Worm (Caenorhabditis elegans) whole organism, late embryonic: ENCODE data around the gene T04C12.11.

Experiments
- F13H6.1 ChIP-seq: sonication (generic microtip); optimal IDR thresholded peaks from 2 replicates; lab custom pipeline; 2016; ENCODE audit warnings: missing genetic modification characterization, missing compliant biosample characterization
- K02D7.2 ChIP-seq: sonication (generic microtip); optimal IDR thresholded peaks from 2 replicates; lab custom pipeline; 2017; ENCODE audit warnings: mild to moderate bottlenecking, missing genetic modification characterization, missing compliant biosample characterization
- ahr-1 ChIP-seq: sonication (generic microtip); optimal IDR thresholded peaks from 2 replicates; lab custom pipeline; 2016; ENCODE audit warnings: missing genetic modification characterization, missing compliant biosample characterization
- ceh-18 ChIP-seq: sonication (generic microtip); optimal IDR thresholded peaks from 2 replicates; lab custom pipeline; 2016; ENCODE audit warnings: missing genetic modification characterization, missing compliant biosample characterization
- ceh-2 ChIP-seq: sonication (generic microtip); optimal IDR thresholded peaks from 2 replicates; lab custom pipeline; 2016; ENCODE audit warnings: missing genotype, missing genetic modification characterization, missing compliant biosample characterization
- ceh-22 ChIP-seq: sonication (generic microtip); optimal IDR thresholded peaks from 2 replicates; lab custom pipeline; 2017; ENCODE audit warnings: missing biosample characterization, missing genetic modification characterization
- ceh-31 ChIP-seq: sonication (generic microtip); optimal IDR thresholded peaks from 2 replicates; lab custom pipeline; 2016; ENCODE audit warnings: missing genetic modification characterization, missing compliant biosample characterization
- ceh-45 ChIP-seq: fragments of 200-800 bp; sonication (Bioruptor generic); IDR thresholded peaks from 2 replicates; pipeline ENCODE4 v1.3.6; 2022; ENCODE audit warnings: missing genetic modification reagents, missing genetic modification characterization, missing compliant biosample characterization
- ceh-48 ChIP-seq: sonication (generic microtip); optimal IDR thresholded peaks from 2 replicates; lab custom pipeline; 2016; ENCODE audit warnings: missing genetic modification characterization, inconsistent platforms, missing compliant biosample characterization
- che-1 ChIP-seq: sonication (generic microtip); optimal IDR thresholded peaks from 2 replicates; lab custom pipeline; 2016; ENCODE audit warnings: mild to moderate bottlenecking, missing genetic modification characterization, missing compliant biosample characterization
- dmd-4 ChIP-seq: sonication (generic microtip); optimal IDR thresholded peaks from 2 replicates; lab custom pipeline; 2016; ENCODE audit warnings: borderline replicate concordance, missing genetic modification characterization, missing compliant biosample characterization
- elt-2 ChIP-seq: sonication (generic microtip); optimal IDR thresholded peaks from 2 replicates; lab custom pipeline; 2016; ENCODE audit warnings: missing genetic modification reagents, missing genetic modification characterization, missing compliant biosample characterization
- ets-4 ChIP-seq: sonication (generic microtip); optimal IDR thresholded peaks from 2 replicates; lab custom pipeline; 2016; ENCODE audit warnings: missing genetic modification characterization, missing compliant biosample characterization
- eyg-1 ChIP-seq: sonication (generic microtip); optimal IDR thresholded peaks from 2 replicates; lab custom pipeline; 2016; ENCODE audit warnings: missing genotype, missing genetic modification characterization, missing compliant biosample characterization
- fkh-10 ChIP-seq: fragments of 150-350 bp; optimal IDR thresholded peaks from 2 replicates; lab custom pipeline; 2014; ENCODE audit warnings: missing biosample characterization, missing genetic modification reagents, missing genetic modification characterization
- fkh-6 ChIP-seq: sonication (generic microtip); optimal IDR thresholded peaks from 2 replicates; lab custom pipeline; 2016; ENCODE audit warnings: missing genetic modification characterization, missing compliant biosample characterization
- hlh-30 ChIP-seq: sonication (generic microtip); optimal IDR thresholded peaks from 2 replicates; lab custom pipeline; 2017; ENCODE audit warnings: antibody characterized with exemption, missing genetic modification characterization, missing compliant biosample characterization; ENCODE audit not compliant: insufficient read depth
- hlh-8 ChIP-seq: sonication (generic microtip); optimal IDR thresholded peaks from 2 replicates; lab custom pipeline; 2016; ENCODE audit warnings: missing genotype, missing genetic modification characterization, missing compliant biosample characterization
- lin-11 ChIP-seq: fragments of 200-800 bp; sonication (Bioruptor generic); optimal IDR thresholded peaks from 2 replicates; lab custom pipeline; 2018; ENCODE audit warnings: mild to moderate bottlenecking, missing genetic modification characterization, missing compliant biosample characterization
- nfya-1 ChIP-seq: sonication (generic microtip); optimal IDR thresholded peaks from 2 replicates; lab custom pipeline; 2017; ENCODE audit warnings: missing genetic modification characterization, mild to moderate bottlenecking, missing compliant biosample characterization, antibody characterized with exemption, moderate library complexity
- nhr-232 ChIP-seq: sonication (generic microtip); optimal IDR thresholded peaks from 2 replicates; lab custom pipeline; 2016; ENCODE audit warnings: missing genetic modification characterization, missing compliant biosample characterization
- odd-2 ChIP-seq: sonication (generic microtip); optimal IDR thresholded peaks from 2 replicates; lab custom pipeline; 2017; ENCODE audit warnings: antibody characterized with exemption, mild to moderate bottlenecking, missing genetic modification characterization, missing compliant biosample characterization
- pag-3 ChIP-seq: sonication (generic microtip); optimal IDR thresholded peaks from 2 replicates; lab custom pipeline; 2016; ENCODE audit warnings: missing compliant biosample characterization, missing genetic modification characterization, borderline replicate concordance
- pqm-1 ChIP-seq: sonication (generic microtip); optimal IDR thresholded peaks from 2 replicates; lab custom pipeline; 2016; ENCODE audit warnings: missing genetic modification characterization, missing compliant biosample characterization
- rnt-1 ChIP-seq: sonication (generic microtip); optimal IDR thresholded peaks from 2 replicates; lab custom pipeline; 2016; ENCODE audit warnings: missing genetic modification characterization, missing compliant biosample characterization
- sdc-2 ChIP-seq: sonication (generic microtip); optimal IDR thresholded peaks from 2 replicates; lab custom pipeline; 2016; ENCODE audit warnings: missing genotype, missing genetic modification characterization, missing compliant biosample characterization
- sox-2 ChIP-seq: fragments of 200-800 bp; sonication (Bioruptor generic); IDR thresholded peaks from 2 replicates; pipeline ENCODE4 v1.3.6; 2022; ENCODE audit warnings: missing genetic modification reagents, missing genetic modification characterization, missing compliant biosample characterization
- sox-4 ChIP-seq: sonication (generic microtip); optimal IDR thresholded peaks from 2 replicates; lab custom pipeline; 2017; ENCODE audit warnings: mild to moderate bottlenecking, missing genetic modification characterization, inconsistent platforms, missing compliant biosample characterization
- syd-9 ChIP-seq: sonication (generic microtip); optimal IDR thresholded peaks from 2 replicates; lab custom pipeline; 2016; ENCODE audit warnings: mild to moderate bottlenecking, missing genetic modification characterization, moderate library complexity, missing compliant biosample characterization
- tbx-7 ChIP-seq: sonication (generic microtip); optimal IDR thresholded peaks from 2 replicates; lab custom pipeline; 2016; ENCODE audit warnings: missing genotype, missing genetic modification characterization, missing compliant biosample characterization
- unc-42 ChIP-seq: sonication (generic microtip); optimal IDR thresholded peaks from 2 replicates; lab custom pipeline; 2016; ENCODE audit warnings: missing genotype, missing genetic modification characterization, missing compliant biosample characterization

T04C12.11 gene

DNA sequence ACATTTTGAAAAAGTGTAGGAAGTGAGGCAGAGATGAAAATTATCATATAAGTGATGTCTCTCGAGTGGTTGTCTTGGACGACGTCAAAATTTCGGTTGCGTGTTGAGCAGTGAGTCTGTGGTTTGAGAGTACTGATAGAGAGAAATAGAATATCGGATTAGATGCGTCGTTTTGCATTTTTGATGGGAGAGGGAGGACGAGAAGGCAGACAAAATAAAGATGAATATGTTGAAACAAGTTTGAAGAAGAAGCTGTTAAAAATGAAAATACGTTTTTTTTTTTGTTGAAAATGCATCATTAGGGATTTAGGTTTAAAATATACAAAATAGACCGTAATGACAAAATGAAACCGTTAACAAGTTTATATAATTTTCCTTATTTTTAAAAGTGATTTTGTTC is 3.0 kb upstream of the T04C12.11 start, which contains the start of gene T04C12.9:
TSS of gene T04C12.9 (minus strand) at position 101 of the 400 bp plus-strand sequence.
- TF ChIP-seq nfya-1 (tag; lab: Kevin White, UChicago) (no peak), ceh-45 (GFP tag; lab: Robert Waterston, UW) (no peak), F13H6.1 (no peak), dmd-4 (tag; lab: Kevin White, UChicago) (no peak), ceh-2 (no peak), ceh-18 (tag; lab: Kevin White, UChicago) (no peak), hlh-30 (tag; lab: Kevin White, UChicago) (no peak), eyg-1 (tag; lab: Kevin White, UChicago) (no peak)

DNA sequence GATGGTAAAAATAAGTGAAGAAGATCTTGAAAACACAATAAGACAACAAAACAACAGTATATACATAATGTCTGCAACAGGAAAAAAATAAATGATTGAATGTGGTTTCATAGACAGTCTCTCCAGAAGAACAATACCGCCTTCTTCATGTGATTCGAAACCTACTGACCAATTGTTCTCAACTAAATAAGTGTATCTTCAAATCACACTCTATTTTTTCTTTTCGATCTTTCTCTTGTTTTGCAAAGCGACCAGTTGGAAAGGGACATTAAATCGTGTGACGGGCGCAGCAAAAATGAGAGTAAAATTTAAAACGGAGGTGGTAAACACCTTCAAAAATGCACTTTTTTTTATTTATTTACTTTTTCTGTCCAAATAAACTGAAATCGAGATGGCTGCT is 1.8 kb upstream of the T04C12.11 start:
- TF ChIP-seq hlh-8 (tag; lab: Kevin White, UChicago) = no peak

DNA sequence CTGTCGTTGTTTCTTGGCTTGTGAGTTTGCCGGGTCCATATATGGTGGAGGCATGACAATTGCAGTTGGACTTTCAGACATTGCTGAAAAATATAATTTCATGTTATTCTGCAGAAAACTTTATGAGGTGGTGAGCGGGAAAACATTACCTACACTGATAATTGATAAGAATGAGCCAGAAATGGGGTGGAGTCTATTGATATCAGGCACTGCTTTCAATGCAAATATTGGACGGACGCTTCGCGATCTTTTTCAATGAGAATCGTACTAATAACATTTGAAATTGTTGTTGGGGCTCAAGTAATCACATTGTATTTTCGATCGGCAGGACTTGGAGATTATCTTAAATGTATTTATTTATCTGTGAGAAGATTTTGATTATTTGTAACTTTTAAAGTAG is 909 bp downstream of the T04C12.11 start, which contains the start of gene T04C12.1:
TSS of gene T04C12.1 (minus strand) at position 90 of the 400 bp plus-strand sequence.
- no peak for TF ChIP-seq ceh-48
- no peak for TF ChIP-seq nfya-1 (tag; lab: Kevin White, UChicago)
- peak; percentile 45 for TF ChIP-seq elt-2 (tag; lab: Kevin White, UChicago)
- TF ChIP-seq sdc-2 (tag; lab: Kevin White, UChicago) = no peak
- no peak for TF ChIP-seq sox-2
- no peak for TF ChIP-seq ahr-1 (tag; lab: Kevin White, UChicago)

DNA sequence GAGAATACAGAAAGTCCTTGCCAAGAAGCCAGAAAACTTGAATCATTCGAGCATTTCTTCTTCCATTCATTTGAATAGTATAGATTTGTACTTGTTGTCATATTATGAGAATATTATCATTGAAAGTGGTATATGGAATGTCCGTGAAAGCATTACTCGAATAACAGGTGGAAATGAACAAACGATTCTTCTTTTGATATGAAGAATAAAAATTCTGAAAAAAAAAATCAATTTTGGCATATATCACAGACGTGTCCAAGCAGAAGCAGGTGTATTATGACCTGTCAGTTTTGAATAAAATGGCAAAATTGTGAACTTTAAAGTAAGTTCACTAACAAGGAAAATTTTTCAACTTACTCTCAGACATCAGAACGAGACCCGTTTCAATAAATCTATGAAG is 3.0 kb downstream of the T04C12.11 start, which contains the start of gene srh-75:
TSS of gene srh-75 (minus strand) at position 101 of the 400 bp plus-strand sequence.
- TF ChIP-seq ceh-31 (tag; lab: Kevin White, UChicago) = no peak
- no peak for TF ChIP-seq ceh-2

DNA sequence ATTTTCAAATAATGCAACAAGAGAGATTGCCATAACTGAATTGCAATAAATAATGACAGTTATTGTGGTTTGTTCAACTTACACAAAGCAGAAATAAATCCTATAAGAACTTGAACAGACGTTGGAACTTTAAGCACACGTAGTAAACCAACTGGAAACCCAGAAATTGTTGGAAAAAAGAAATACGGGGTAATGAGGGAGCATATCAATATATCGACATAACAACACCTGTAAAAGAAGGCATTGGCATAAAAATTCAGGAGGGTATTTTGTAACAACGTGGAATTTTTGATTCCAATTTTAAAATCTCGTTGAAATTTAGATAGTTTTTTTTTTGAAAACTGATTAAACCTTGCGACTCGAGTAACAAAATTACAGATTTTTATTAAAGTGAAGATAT is 3.6 kb downstream of the T04C12.11 start:
- TF ChIP-seq nhr-232 (tag; lab: Kevin White, UChicago) = no peak
- TF ChIP-seq odd-2 (tag; lab: Kevin White, UChicago) = no peak
- no peak for TF ChIP-seq ceh-22 (tag; lab: Kevin White, UChicago)
- TF ChIP-seq tbx-7 (tag; lab: Kevin White, UChicago) = no peak
- TF ChIP-seq elt-2 (tag; lab: Kevin White, UChicago) = no peak
- TF ChIP-seq sdc-2 (tag; lab: Kevin White, UChicago) = no peak
- no peak for TF ChIP-seq K02D7.2 (tag; lab: Kevin White, UChicago)
- TF ChIP-seq fkh-6 = no peak
- no peak for TF ChIP-seq lin-11 (tag; lab: Kevin White, UChicago)
- no peak for TF ChIP-seq syd-9 (tag; lab: Kevin White, UChicago)
- no peak for TF ChIP-seq pqm-1
- TF ChIP-seq, all 69 proteins: peak for 0

DNA sequence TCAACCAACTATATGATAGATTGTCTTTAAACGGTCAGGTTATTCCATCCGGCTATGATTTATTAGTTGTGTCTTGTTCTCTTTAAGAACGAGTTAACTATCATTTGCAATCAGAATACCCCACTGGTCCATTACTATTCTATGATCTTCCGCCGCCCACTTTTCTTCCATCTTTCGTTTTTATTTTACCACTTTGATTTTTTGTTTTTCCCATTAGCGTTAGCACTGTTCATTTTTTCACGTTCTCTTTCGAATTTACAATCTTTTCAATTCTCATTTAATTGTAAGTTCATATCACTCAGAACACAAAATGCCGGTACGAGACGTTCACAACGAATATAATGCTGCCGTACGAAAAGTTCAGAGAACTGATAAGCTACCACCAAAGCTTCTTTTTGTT is 6.3 kb downstream of the T04C12.11 start, which contains the start of gene T04C12.7:
TSS of gene T04C12.7 (plus strand) at position 301 of the 400 bp plus-strand sequence.
- no peak for TF ChIP-seq ets-4
- TF ChIP-seq rnt-1 (tag; lab: Kevin White, UChicago) = no peak
- TF ChIP-seq fkh-10 = no peak
- TF ChIP-seq sox-4 (tag; lab: Kevin White, UChicago) = no peak
- TF ChIP-seq unc-42 (tag; lab: Kevin White, UChicago) = no peak
- TF ChIP-seq pag-3 (tag; lab: Kevin White, UChicago) = no peak
- TF ChIP-seq che-1 (tag; lab: Kevin White, UChicago) = no peak
- TF ChIP-seq F13H6.1 = no peak
